1 fruit fly cellular context compared by ENCODE assay signal in the genomic region with DNA sequence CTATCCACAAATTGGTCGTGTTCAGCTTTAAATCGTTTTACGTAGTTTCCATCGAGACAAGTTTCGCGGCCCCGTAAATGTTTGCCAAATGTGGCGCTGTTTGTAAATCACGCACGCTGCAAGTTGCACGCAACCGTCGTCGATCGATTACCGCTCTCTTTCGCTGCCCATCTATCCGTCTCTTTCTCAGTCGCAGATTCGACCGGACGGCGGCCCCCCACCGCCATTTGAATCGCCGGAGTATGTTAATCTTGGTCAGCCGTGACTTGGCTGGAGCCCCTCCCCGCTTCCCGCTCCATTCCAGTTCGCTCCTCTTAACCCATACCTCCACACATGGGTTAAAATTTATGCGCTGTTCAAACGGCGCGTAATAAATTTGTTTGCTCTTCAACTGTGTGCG.
TF ChIP-seq lines count a peak whose summit lies in the region.

No protein-coding gene starts in this region.

TF ChIP-seq in whole organism, embryonic, 481 proteins besides CTCF, POLR2A, EP300 and RAD21 (continued from another document):
- TF ChIP-seq CG2875 (GFP tag; optimal IDR thresholded peaks at IDR 0.05; lab: Kevin White, UChicago) (no peak), unc-4 (GFP tag; IDR thresholded peaks at IDR 0.05; lab: Robert Waterston, UW; ENCODE audit: partially characterized antibody) (no peak), CG4360 (GFP tag; IDR thresholded peaks at IDR 0.05; lab: Robert Waterston, UW) (no peak), CG9727 (GFP tag; optimal IDR thresholded peaks at IDR 0.05; lab: Kevin White, UChicago) (no peak), CG31388 (GFP tag; optimal IDR thresholded peaks at IDR 0.05; lab: Kevin White, UChicago) (no peak), ab (GFP tag; optimal IDR thresholded peaks at IDR 0.05; lab: Kevin White, UChicago) (no peak), CG3847 (GFP tag; IDR thresholded peaks at IDR 0.05; lab: Robert Waterston, UW) (no peak), ems (GFP tag; optimal IDR thresholded peaks at IDR 0.05; lab: Kevin White, UChicago) (no peak), gt (GFP tag; IDR thresholded peaks at IDR 0.05; lab: Robert Waterston, UW) (no peak), oc (tag; optimal IDR thresholded peaks at IDR 0.05; lab: Kevin White, UChicago) (peak; percentile 46), chm (GFP tag; IDR thresholded peaks at IDR 0.05; lab: Robert Waterston, UW) (0 out of 2 replicates have a peak, but pooled peaks have one; percentile 29), CG6654 (GFP tag; optimal IDR thresholded peaks at IDR 0.05; lab: Kevin White, UChicago) (no peak), CG1832 (GFP tag; optimal IDR thresholded peaks at IDR 0.05; lab: Kevin White, UChicago) (peak; percentile 33), CG14441 (GFP tag; IDR thresholded peaks at IDR 0.05; lab: Robert Waterston, UW) (no peak), Myb (GFP tag; optimal IDR thresholded peaks at IDR 0.05; lab: Kevin White, UChicago) (no peak), peb (GFP tag; IDR thresholded peaks at IDR 0.05; lab: Robert Waterston, UW) (no peak), CG4854 (GFP tag; optimal IDR thresholded peaks at IDR 0.05; lab: Kevin White, UChicago) (no peak), HLH54F (GFP tag; optimal IDR thresholded peaks at IDR 0.05; lab: Kevin White, UChicago) (no peak), h (optimal IDR thresholded peaks at IDR 0.05; lab: Kevin White, UChicago) (no peak), Nf-YC (tag; optimal IDR thresholded peaks at IDR 0.05; lab: Kevin White, UChicago) (no peak), ranshi (GFP tag; IDR thresholded peaks at IDR 0.05; lab: Robert Waterston, UW) (no peak), tap (tag; optimal IDR thresholded peaks at IDR 0.05; lab: Kevin White, UChicago) (no peak), CG9797 (GFP tag; optimal IDR thresholded peaks at IDR 0.05; lab: Kevin White, UChicago) (no peak), CG11247 (GFP tag; IDR thresholded peaks at IDR 0.05; lab: Robert Waterston, UW) (no peak), Dek (tag; optimal IDR thresholded peaks at IDR 0.05; lab: Kevin White, UChicago) (no peak)
